Fruit fly (Drosophila melanogaster): Measurements from ENCODE around the gene Grip71.
A peak's percentile ranks its signal among the peaks of the same experiment; 100 is the strongest.

Gene Grip71

dm6 chr2L:18732760-18733530 is 24.3 kb downstream of the Grip71 start (continued):
- peak; percentile 98 for TF ChIP-seq Deaf1 (tag; optimal IDR thresholded peaks at IDR 0.05)
- peak; percentile 98 for TF ChIP-seq kni (GFP tag; optimal IDR thresholded peaks at IDR 0.05)
- TF ChIP-seq Camta (GFP tag; optimal IDR thresholded peaks at IDR 0.05), result no peak
- 0 out of 2 replicates have a peak, but pooled peaks have one; percentile 26 for TF ChIP-seq ato (GFP tag; IDR thresholded peaks at IDR 0.05; ENCODE audit: partially characterized antibody)
- peak; percentile 21 for TF ChIP-seq CG18262 (tag; optimal IDR thresholded peaks at IDR 0.05)
- TF ChIP-seq CG32772 (GFP tag; IDR thresholded peaks at IDR 0.05), result no peak
- peak; percentile 24 for TF ChIP-seq CG12769 (tag; optimal IDR thresholded peaks at IDR 0.05)
- TF ChIP-seq CG12155 (GFP tag; optimal IDR thresholded peaks at IDR 0.05), result no peak
- TF ChIP-seq pros (GFP tag; optimal IDR thresholded peaks at IDR 0.05), result peak; percentile 60
- TF ChIP-seq CG8388 (GFP tag; optimal IDR thresholded peaks at IDR 0.05), result no peak
- 0 out of 3 replicates have a peak, but pooled peaks have one; percentile 46 for TF ChIP-seq ci (GFP tag; IDR thresholded peaks at IDR 0.05)
- peak; percentile 14 for TF ChIP-seq CG2712 (tag; optimal IDR thresholded peaks at IDR 0.05)
- TF ChIP-seq ab (GFP tag; optimal IDR thresholded peaks at IDR 0.05), result no peak

- no peak for TF ChIP-seq lmd (GFP tag; IDR thresholded peaks at IDR 0.05)
- peak; percentile 42 for TF ChIP-seq Jarid2 (GFP tag; optimal IDR thresholded peaks at IDR 0.05)
- no peak for TF ChIP-seq NfI (GFP tag; optimal IDR thresholded peaks at IDR 0.05)
- TF ChIP-seq CG31441 (GFP tag; IDR thresholded peaks at IDR 0.05), result no peak
- no peak for TF ChIP-seq schlank (tag; optimal IDR thresholded peaks at IDR 0.05)
- TF ChIP-seq insv (GFP tag; optimal IDR thresholded peaks at IDR 0.05), result no peak
- TF ChIP-seq dimm (GFP tag; IDR thresholded peaks at IDR 0.05), result no peak
- TF ChIP-seq ato (GFP tag; IDR thresholded peaks at IDR 0.05; ENCODE audit: partially characterized antibody), result no peak
- TF ChIP-seq Awh (GFP tag; IDR thresholded peaks at IDR 0.05), result 0 out of 2 replicates have a peak, but pooled peaks have one; percentile 22
- TF ChIP-seq Deaf1 (tag; optimal IDR thresholded peaks at IDR 0.05), result peak; percentile 94
- TF ChIP-seq nmo (GFP tag; optimal IDR thresholded peaks at IDR 0.05), result no peak
- TF ChIP-seq CG2678 (tag; optimal IDR thresholded peaks at IDR 0.05), result no peak
- peak; percentile 80 for TF ChIP-seq cg (GFP tag; optimal IDR thresholded peaks at IDR 0.05)
- no peak for TF ChIP-seq Six4 (GFP tag; optimal IDR thresholded peaks at IDR 0.05)
- TF ChIP-seq Dad (GFP tag; optimal IDR thresholded peaks at IDR 0.05), result no peak
- TF ChIP-seq MBD-R2 (GFP tag; IDR thresholded peaks at IDR 0.05), result no peak
- no peak for TF ChIP-seq pzg (GFP tag; optimal IDR thresholded peaks at IDR 0.05)
- no peak for TF ChIP-seq phol (tag; optimal IDR thresholded peaks at IDR 0.05)
- no peak for TF ChIP-seq Eip74EF (GFP tag; optimal IDR thresholded peaks at IDR 0.05)
- no peak for TF ChIP-seq CG10274 (GFP tag; optimal IDR thresholded peaks at IDR 0.05)
- no peak for TF ChIP-seq Ets97D (GFP tag; optimal IDR thresholded peaks at IDR 0.05)
- no peak for TF ChIP-seq Ada2b (GFP tag; IDR thresholded peaks at IDR 0.05)
- TF ChIP-seq en (GFP tag; optimal IDR thresholded peaks at IDR 0.05), result no peak
- peak; percentile 34; the same call in 1 of the 3 replicates for TF ChIP-seq z (GFP tag; IDR thresholded peaks at IDR 0.05)
- no peak for TF ChIP-seq lab (GFP tag; optimal IDR thresholded peaks at IDR 0.05)
- TF ChIP-seq kay (GFP tag; optimal IDR thresholded peaks at IDR 0.05), result no peak
- no peak for TF ChIP-seq D (optimal IDR thresholded peaks at IDR 0.05)
- no peak for TF ChIP-seq D (GFP tag; optimal IDR thresholded peaks at IDR 0.05)
- no peak for TF ChIP-seq CG15269 (tag; optimal IDR thresholded peaks at IDR 0.05)
- no peak for TF ChIP-seq Lhr (GFP tag; optimal IDR thresholded peaks at IDR 0.05)
- no peak for TF ChIP-seq CG4404 (GFP tag; IDR thresholded peaks at IDR 0.05)
- no peak for TF ChIP-seq C15 (GFP tag; IDR thresholded peaks at IDR 0.05)
- TF ChIP-seq CG15696 (tag; optimal IDR thresholded peaks at IDR 0.05), result no peak
- TF ChIP-seq CG30020 (tag; optimal IDR thresholded peaks at IDR 0.05), result no peak
- no peak for TF ChIP-seq wdn (GFP tag; IDR thresholded peaks at IDR 0.05)
- 0 out of 3 replicates have a peak, but pooled peaks have one; percentile 9 for TF ChIP-seq zen2 (GFP tag; IDR thresholded peaks at IDR 0.05; ENCODE audit: partially characterized antibody)
These were observed 27.0 kb downstream of the Grip71 start for dm6 chr2L:18735553-18736167.
